Fruit fly (Drosophila melanogaster): ENCODE measurements around the gene bru2.

bru2 gene

DNA sequence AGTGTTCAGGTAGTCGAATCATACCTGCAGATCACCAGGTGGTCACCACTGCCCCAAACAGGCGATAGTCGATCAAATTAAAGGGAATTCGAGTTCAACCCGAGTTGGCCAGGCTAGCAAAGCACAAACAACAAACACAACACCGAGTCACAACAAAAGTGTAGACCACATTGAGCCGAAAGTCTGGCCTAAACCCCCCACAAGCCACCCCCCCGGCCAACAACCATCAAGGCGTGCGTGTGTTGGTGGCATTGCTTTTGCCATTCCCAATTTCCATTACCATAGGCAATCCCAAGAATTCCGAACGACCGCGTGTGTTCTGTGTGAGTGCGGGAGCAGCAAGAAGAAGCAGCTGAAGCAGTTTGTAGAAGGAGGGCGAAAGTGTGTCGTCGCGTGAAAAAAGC, 90.5 kb downstream of the bru2 start, which contains the start of gene SC35 (continued):
- TF ChIP-seq Lhr (GFP tag; optimal IDR thresholded peaks at IDR 0.05): no peak
- TF ChIP-seq CG18619 (GFP tag; optimal IDR thresholded peaks at IDR 0.05): no peak
- TF ChIP-seq Dref (GFP tag; IDR thresholded peaks at IDR 0.05): peak; percentile 10; the same call in 1 of the 2 replicates
- no peak for TF ChIP-seq hkb (optimal IDR thresholded peaks at IDR 0.05)
- TF ChIP-seq hkb (GFP tag; IDR thresholded peaks at IDR 0.05): no peak
- TF ChIP-seq CG11093 (GFP tag; IDR thresholded peaks at IDR 0.05): no peak
- no peak for TF ChIP-seq HHEX (GFP tag; optimal IDR thresholded peaks at IDR 0.05)
- TF ChIP-seq Pdp1 (GFP tag; optimal IDR thresholded peaks at IDR 0.05): no peak
- no peak for TF ChIP-seq Ada2b (GFP tag; IDR thresholded peaks at IDR 0.05)
- no peak for TF ChIP-seq CHES-1-like (GFP tag; optimal IDR thresholded peaks at IDR 0.05)
- no peak for TF ChIP-seq CG6854 (GFP tag; optimal IDR thresholded peaks at IDR 0.05)
- TF ChIP-seq CG14710 (tag; optimal IDR thresholded peaks at IDR 0.05): no peak
- TF ChIP-seq CG8944 (GFP tag; optimal IDR thresholded peaks at IDR 0.05): no peak
- TF ChIP-seq CG6272 (GFP tag; IDR thresholded peaks at IDR 0.05): no peak
- TF ChIP-seq danr (GFP tag; IDR thresholded peaks at IDR 0.05): no peak
- TF ChIP-seq toy (GFP tag; IDR thresholded peaks at IDR 0.05): no peak
- no peak for TF ChIP-seq Hmx (GFP tag; optimal IDR thresholded peaks at IDR 0.05)
- TF ChIP-seq pb (GFP tag; optimal IDR thresholded peaks at IDR 0.05): no peak
- TF ChIP-seq Rfx (GFP tag; IDR thresholded peaks at IDR 0.05): no peak; the same call in 1 of the 2 replicates

DNA sequence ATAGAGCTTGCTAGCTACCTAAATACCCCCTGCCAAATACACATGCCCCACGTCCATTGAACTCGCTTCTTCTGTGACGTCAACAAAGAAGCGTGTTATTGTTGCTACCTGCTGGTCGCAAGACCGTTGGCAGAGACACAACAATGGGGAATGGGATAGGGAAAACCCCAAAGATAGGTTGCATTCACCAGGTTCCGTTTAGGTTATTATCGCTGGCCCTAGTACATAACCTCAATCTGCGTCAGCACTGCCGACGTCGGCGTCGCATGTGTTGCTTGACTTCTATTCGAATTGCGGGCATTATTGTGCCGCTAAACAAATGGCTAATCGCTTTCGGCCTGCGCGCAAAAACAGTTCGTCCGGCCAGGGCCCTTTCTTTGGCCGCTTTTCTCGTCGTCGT, 91.4 kb downstream of the bru2 start:
- TF ChIP-seq D19B (GFP tag; optimal IDR thresholded peaks at IDR 0.05) (no peak), ssp (GFP tag; IDR thresholded peaks at IDR 0.05) (no peak), CG11560 (tag; IDR thresholded peaks at IDR 0.05) (no peak), tgo (GFP tag; IDR thresholded peaks at IDR 0.05) (no peak), CG17912 (GFP tag; optimal IDR thresholded peaks at IDR 0.05) (no peak), CG8944 (GFP tag; optimal IDR thresholded peaks at IDR 0.05) (no peak), CG15479 (GFP tag; optimal IDR thresholded peaks at IDR 0.05) (peak; percentile 84), bigmax (GFP tag; optimal IDR thresholded peaks at IDR 0.05) (peak; percentile 98), Adf1 (GFP tag; IDR thresholded peaks at IDR 0.05) (peak; percentile 86), twi (tag; optimal IDR thresholded peaks at IDR 0.05) (peak; percentile 9), pzg (GFP tag; optimal IDR thresholded peaks at IDR 0.05) (peak; percentile 5), CG12769 (tag; optimal IDR thresholded peaks at IDR 0.05) (peak; percentile 11), CG34422 (GFP tag; IDR thresholded peaks at IDR 0.05) (peak; percentile 51; the same call in 1 of the 3 replicates), bbx (GFP tag; IDR thresholded peaks at IDR 0.05; ENCODE audit: partially characterized antibody) (peak; percentile 20; the same call in 1 of the 2 replicates), chinmo (GFP tag; IDR thresholded peaks at IDR 0.05; ENCODE audit: partially characterized antibody) (0 out of 4 replicates have a peak, but pooled peaks have one; percentile 22), NC2α (GFP tag; optimal IDR thresholded peaks at IDR 0.05) (no peak), sens (GFP tag) (peak; percentile 59), Bgb (GFP tag; IDR thresholded peaks at IDR 0.05; ENCODE audit: partially characterized antibody) (0 out of 2 replicates have a peak, but pooled peaks have one; percentile 15), CG42726 (GFP tag; IDR thresholded peaks at IDR 0.05; ENCODE audit: partially characterized antibody) (peak; percentile 45; the same call in 1 of the 2 replicates), dm (GFP tag; optimal IDR thresholded peaks at IDR 0.05) (peak; percentile 40), CG5245 (GFP tag; optimal IDR thresholded peaks at IDR 0.05) (no peak), esg (GFP tag; conservative IDR thresholded peaks at IDR 0.05) (no peak), Taf1 (GFP tag; IDR thresholded peaks at IDR 0.05) (no peak), CG7987 (GFP tag; optimal IDR thresholded peaks at IDR 0.05) (no peak), MBD-R2 (GFP tag; IDR thresholded peaks at IDR 0.05) (peak; percentile 28; the same call in 1 of the 2 replicates), sug (tag; optimal IDR thresholded peaks at IDR 0.05) (peak; percentile 46), MESR4 (GFP tag; optimal IDR thresholded peaks at IDR 0.05) (peak; percentile 17), kni (GFP tag; optimal IDR thresholded peaks at IDR 0.05) (peak; percentile 34)

Measured in whole organism, embryonic.